Worm (Caenorhabditis elegans) whole organism, midembryonic: ENCODE measurements around the gene clec-243.
"Not testable (repeated sequence)": the region's sequence is repeated elsewhere in the genome, so short reads cannot be mapped to it uniquely, and the experiment has no call there.

ENCODE experiments used
- T22C8.4 ChIP-seq: fragments of 200-800 bp; sonication (Bioruptor generic); IDR thresholded peaks from 2 replicates; pipeline ENCODE4 v1.3.6; 2022; ENCODE audit warnings: missing genetic modification characterization, missing compliant biosample characterization
- flt-1 ChIP-seq: fragments of 200-800 bp; sonication (Bioruptor generic); IDR thresholded peaks from 2 replicates; pipeline ENCODE4 v1.3.6; 2022; ENCODE audit warnings: missing genetic modification characterization, missing compliant biosample characterization
- klf-2 ChIP-seq: fragments of 200-800 bp; sonication (Bioruptor generic); conservative IDR thresholded peaks from 2 replicates; pipeline ENCODE4 v1.3.6; 2022; ENCODE audit warnings: missing genetic modification reagents, missing genetic modification characterization, missing compliant biosample characterization
- ztf-23 ChIP-seq: fragments of 200-800 bp; sonication (Bioruptor generic); IDR thresholded peaks from 2 replicates; pipeline ENCODE4 v1.3.6; 2022; ENCODE audit warnings: missing genetic modification reagents, missing genetic modification characterization, missing compliant biosample characterization

DNA sequence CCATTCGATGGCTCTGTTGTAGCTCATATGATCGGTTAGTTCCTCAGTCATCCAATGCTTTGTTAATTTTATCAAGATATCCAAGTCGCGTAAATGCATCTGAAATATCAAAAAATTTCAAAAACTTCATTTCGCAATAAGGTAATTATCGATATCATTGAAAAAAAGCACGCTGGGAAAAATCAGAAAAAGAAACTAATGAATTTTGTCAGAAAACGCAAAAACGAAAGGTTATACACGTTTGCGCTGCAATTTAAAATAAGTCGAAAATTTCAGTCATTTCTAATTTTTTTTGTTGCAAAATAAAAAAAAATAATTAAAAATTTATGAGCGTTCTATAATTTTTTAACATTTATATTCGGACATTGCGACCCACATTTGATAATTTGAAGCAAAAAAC lies 16.0 kb upstream of the clec-243 start, which contains the start of gene K10G4.3:
- TF ChIP-seq flt-1 (GFP tag; lab: Robert Waterston, UW); ztf-23 (GFP tag; lab: Robert Waterston, UW); klf-2 (GFP tag; lab: Robert Waterston, UW); T22C8.4: not testable (repeated sequence)
